Comparison of ENCODE assay signal across 7 worm cellular contexts in the genomic region with DNA sequence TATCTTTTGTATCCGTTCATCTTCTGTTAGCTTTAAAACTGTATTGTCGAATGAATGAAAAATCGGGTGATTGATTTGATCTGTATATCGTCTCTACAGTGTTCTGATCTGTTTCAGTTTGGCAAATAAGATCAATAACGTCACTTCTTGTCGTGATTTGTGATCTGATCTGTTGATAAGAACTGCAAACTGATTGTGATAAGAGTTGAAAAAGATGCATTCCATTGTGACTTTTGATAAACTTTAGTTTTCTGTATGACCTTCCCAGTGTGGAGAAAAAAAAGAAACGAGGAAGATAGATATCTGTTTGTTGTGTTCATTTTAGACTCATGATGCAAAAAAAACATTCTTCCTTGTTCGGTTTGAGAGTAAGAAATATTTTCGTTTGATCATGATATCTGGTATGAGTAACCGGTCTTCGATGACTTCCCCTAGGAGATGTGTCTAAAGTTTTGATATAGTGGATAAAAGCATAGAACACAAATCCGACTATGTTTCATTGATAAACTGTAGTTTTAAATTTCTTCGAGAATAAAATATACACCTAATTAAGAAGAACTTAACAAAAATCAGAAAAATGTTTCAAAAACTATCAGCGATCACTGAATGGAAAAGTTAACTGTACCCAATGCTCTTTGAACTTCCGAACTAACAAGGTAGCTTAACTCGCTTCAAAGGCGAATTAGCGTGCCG.
TF ChIP-seq lines count a peak whose summit lies in the region.

No protein-coding gene starts in this region.

TF ChIP-seq in whole organism, L1 larva, 84 proteins besides CTCF, POLR2A, EP300 and RAD21 (continues in another document):
- no peak for TF ChIP-seq ama-1 (optimal IDR thresholded peaks at IDR 0.05; lab: Kevin White, UChicago)
- TF ChIP-seq dpl-1 (GFP tag; optimal IDR thresholded peaks at IDR 0.05; lab: Kevin White, UChicago) = no peak
- TF ChIP-seq mep-1 (tag; optimal IDR thresholded peaks at IDR 0.05; lab: Kevin White, UChicago) = peak; percentile 40
- TF ChIP-seq nhr-20 (tag; optimal IDR thresholded peaks at IDR 0.05; lab: Kevin White, UChicago) = peak; percentile 77
- 0 out of 2 replicates have a peak, but pooled peaks have one; percentile 15 for TF ChIP-seq nhr-19 (GFP tag; conservative IDR thresholded peaks at IDR 0.05; lab: Robert Waterston, UW)
- no peak for TF ChIP-seq ceh-82 (tag; optimal IDR thresholded peaks at IDR 0.05; lab: Kevin White, UChicago)
- TF ChIP-seq snpc-4 (tag; optimal IDR thresholded peaks at IDR 0.05; lab: Kevin White, UChicago) = no peak
- TF ChIP-seq nhr-90 (tag; optimal IDR thresholded peaks at IDR 0.05; lab: Kevin White, UChicago; ENCODE audit: poor library complexity) = peak; percentile 49
- no peak for TF ChIP-seq egl-27 (tag; optimal IDR thresholded peaks at IDR 0.05; lab: Kevin White, UChicago)
- no peak for TF ChIP-seq nhr-77 (tag; optimal IDR thresholded peaks at IDR 0.05; lab: Kevin White, UChicago)
- TF ChIP-seq C34B4.2 (tag; optimal IDR thresholded peaks at IDR 0.05; lab: Kevin White, UChicago) = no peak

TF ChIP-seq in whole organism, L2 larva, 48 proteins besides CTCF, POLR2A, EP300 and RAD21 (continues in another document):
- TF ChIP-seq Y55F3AM.14 (GFP tag; optimal IDR thresholded peaks at IDR 0.05; lab: Kevin White, UChicago) (no peak), sma-3 (GFP tag; optimal IDR thresholded peaks at IDR 0.05; lab: Kevin White, UChicago) (peak; percentile 80), skn-1 (tag; optimal IDR thresholded peaks at IDR 0.05; lab: Kevin White, UChicago) (peak; percentile 2), nhr-25 (tag; optimal IDR thresholded peaks at IDR 0.05; lab: Kevin White, UChicago) (peak; percentile 82), ztf-11 (tag; optimal IDR thresholded peaks at IDR 0.05; lab: Kevin White, UChicago) (no peak), nhr-129 (tag; optimal IDR thresholded peaks at IDR 0.05; lab: Kevin White, UChicago) (peak; percentile 60), blmp-1 (tag; optimal IDR thresholded peaks at IDR 0.05; lab: Kevin White, UChicago; ENCODE audit: insufficient read depth) (peak; percentile 59), nhr-21 (tag; optimal IDR thresholded peaks at IDR 0.05; lab: Kevin White, UChicago) (peak; percentile 77), sma-9 (GFP tag; optimal IDR thresholded peaks at IDR 0.05; lab: Kevin White, UChicago) (peak; percentile 88), sma-9 (tag; optimal IDR thresholded peaks at IDR 0.05; lab: Kevin White, UChicago) (no peak), elt-1 (tag; optimal IDR thresholded peaks at IDR 0.05; lab: Kevin White, UChicago) (peak; percentile 59), ceh-16 (tag; optimal IDR thresholded peaks at IDR 0.05; lab: Kevin White, UChicago) (no peak)

TF ChIP-seq in whole organism, L3 larva, 47 proteins besides CTCF, POLR2A, EP300 and RAD21 (continues in another document):
- no peak for TF ChIP-seq nhr-76 (tag; optimal IDR thresholded peaks at IDR 0.05; lab: Kevin White, UChicago)
- peak in 2 of 3 experiments; percentile 90 to 97 for TF ChIP-seq elt-3 (tag; optimal IDR thresholded peaks at IDR 0.05; lab: Kevin White, UChicago)
- TF ChIP-seq sea-2 (GFP tag; optimal IDR thresholded peaks at IDR 0.05; lab: Kevin White, UChicago) = no peak
- TF ChIP-seq jun-1 (tag; optimal IDR thresholded peaks at IDR 0.05; lab: Kevin White, UChicago) = no peak
- no peak for TF ChIP-seq ceh-82 (tag; optimal IDR thresholded peaks at IDR 0.05; lab: Kevin White, UChicago)
- no peak for TF ChIP-seq egl-5 (tag; optimal IDR thresholded peaks at IDR 0.05; lab: Kevin White, UChicago)
- no peak for TF ChIP-seq nhr-67 (tag; optimal IDR thresholded peaks at IDR 0.05; lab: Kevin White, UChicago)
- TF ChIP-seq tbx-2 (tag; optimal IDR thresholded peaks at IDR 0.05; lab: Kevin White, UChicago) = no peak
- TF ChIP-seq nhr-43 (tag; optimal IDR thresholded peaks at IDR 0.05; lab: Kevin White, UChicago; ENCODE audit: poor library complexity, severe bottlenecking) = peak; percentile 32
- peak; percentile 97 for TF ChIP-seq elt-1 (tag; optimal IDR thresholded peaks at IDR 0.05; lab: Kevin White, UChicago)
- peak; percentile 36 for TF ChIP-seq pqm-1 (tag; optimal IDR thresholded peaks at IDR 0.05; lab: Kevin White, UChicago)
- peak; percentile 93 for TF ChIP-seq nhr-25 (tag; optimal IDR thresholded peaks at IDR 0.05; lab: Kevin White, UChicago)

TF ChIP-seq in whole organism, L4 larva, 104 proteins besides CTCF, POLR2A, EP300 and RAD21 (continues in another document):
- TF ChIP-seq lsy-2 (tag; optimal IDR thresholded peaks at IDR 0.05; lab: Kevin White, UChicago) (peak in 1 of 2 experiments; percentile 37), hlh-11 (tag; optimal IDR thresholded peaks at IDR 0.05; lab: Kevin White, UChicago) (peak; percentile 52), nhr-48 (tag; optimal IDR thresholded peaks at IDR 0.05; lab: Kevin White, UChicago) (peak; percentile 65), sdz-12 (GFP tag; optimal IDR thresholded peaks at IDR 0.05; lab: Kevin White, UChicago) (no peak), snpc-1.2 (GFP tag; IDR thresholded peaks at IDR 0.05; lab: Robert Waterston, UW) (no peak), aly-2 (tag; optimal IDR thresholded peaks at IDR 0.05; lab: Kevin White, UChicago) (no peak), nhr-111 (GFP tag; optimal IDR thresholded peaks at IDR 0.05; lab: Kevin White, UChicago) (no peak), daf-12 (tag; optimal IDR thresholded peaks at IDR 0.05; lab: Kevin White, UChicago) (no peak), duxl-1 (tag; optimal IDR thresholded peaks at IDR 0.05; lab: Kevin White, UChicago; ENCODE audit: poor library complexity) (no peak), egl-43 (GFP tag; IDR thresholded peaks at IDR 0.05; lab: Robert Waterston, UW) (no peak), ceh-32 (tag; optimal IDR thresholded peaks at IDR 0.05; lab: Kevin White, UChicago; ENCODE audit: poor library complexity) (no peak), dve-1 (tag; optimal IDR thresholded peaks at IDR 0.05; lab: Kevin White, UChicago; ENCODE audit: insufficient read depth) (peak; percentile 81)

TF ChIP-seq in whole organism, late embryonic, 69 proteins besides CTCF, POLR2A, EP300 and RAD21:
- TF ChIP-seq ets-4 (tag; optimal IDR thresholded peaks at IDR 0.05; lab: Kevin White, UChicago) (no peak), elt-2 (tag; optimal IDR thresholded peaks at IDR 0.05; lab: Kevin White, UChicago) (peak; percentile 80), ceh-18 (tag; optimal IDR thresholded peaks at IDR 0.05; lab: Kevin White, UChicago) (no peak)

TF ChIP-seq in whole organism, mixed stage, embryonic, 35 proteins besides CTCF, POLR2A, EP300 and RAD21:
- TF ChIP-seq mab-5 (tag; optimal IDR thresholded peaks at IDR 0.05; lab: Kevin White, UChicago) (no peak), elt-1 (tag; optimal IDR thresholded peaks at IDR 0.05; lab: Kevin White, UChicago; ENCODE audit: borderline replicate concordance, insufficient read depth) (peak; percentile 67)
TF ChIP-seq in whole organism, mixed stage, embryonic: peak in this region for 1.

TF ChIP-seq in whole organism, young adult, 124 proteins besides CTCF, POLR2A, EP300 and RAD21:
- TF ChIP-seq nhr-80 (tag; optimal IDR thresholded peaks at IDR 0.05; lab: Kevin White, UChicago) (peak; percentile 38), snpc-3.4 (tag; optimal IDR thresholded peaks at IDR 0.05; lab: Kevin White, UChicago) (no peak), lin-40 (tag; optimal IDR thresholded peaks at IDR 0.05; lab: Kevin White, UChicago) (peak; percentile 40), ztf-26 (tag; optimal IDR thresholded peaks at IDR 0.05; lab: Kevin White, UChicago) (peak; percentile 41), somi-1 (GFP tag; optimal IDR thresholded peaks at IDR 0.05; lab: Kevin White, UChicago) (peak; percentile 53)
